Fruit fly (Drosophila melanogaster): ENCODE data around the gene CG17803.

The CG17803 gene

DNA sequence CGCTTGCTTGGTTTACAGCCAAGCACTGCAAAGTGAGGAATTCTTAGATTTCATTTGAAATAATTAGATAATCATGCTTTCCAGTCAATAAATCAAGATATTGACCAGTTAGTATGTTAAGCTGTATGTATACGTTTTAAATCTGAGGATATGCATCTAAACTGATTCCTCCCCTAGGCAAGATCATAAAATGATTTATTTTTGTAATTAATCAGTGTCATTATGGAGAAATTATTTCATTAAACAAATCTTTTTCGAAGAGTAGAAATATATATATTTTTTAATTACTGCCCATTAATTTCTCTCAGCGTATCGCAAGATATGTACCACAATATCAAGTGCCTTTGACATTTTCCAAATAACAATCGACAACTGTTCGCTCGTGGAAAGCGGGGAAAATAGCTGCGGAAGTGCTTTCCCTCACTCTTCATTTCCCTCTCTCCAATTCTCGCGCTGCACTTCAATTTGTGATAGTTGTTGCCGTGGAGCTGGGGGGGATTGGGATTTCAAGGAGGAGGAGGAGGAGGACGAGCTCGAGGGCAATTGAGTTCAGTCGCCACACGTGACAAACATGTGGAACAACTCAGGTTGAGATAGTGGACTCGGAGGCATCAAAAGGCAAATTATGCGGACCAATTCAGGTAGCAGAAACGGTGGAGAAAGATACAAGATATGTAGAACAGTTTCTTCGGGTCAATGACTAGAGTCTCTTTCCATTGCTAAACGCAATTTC lies 13.0 kb upstream of the CG17803 start:
- TF ChIP-seq CrebA (GFP tag; optimal IDR thresholded peaks at IDR 0.05; ENCODE audit: borderline replicate concordance) (no peak), N (GFP tag; optimal IDR thresholded peaks at IDR 0.05) (no peak), GATAd (GFP tag; optimal IDR thresholded peaks at IDR 0.05) (no peak), Hr78 (GFP tag; optimal IDR thresholded peaks at IDR 0.05) (no peak), CG9705 (GFP tag; optimal IDR thresholded peaks at IDR 0.05) (no peak), OdsH (GFP tag; optimal IDR thresholded peaks at IDR 0.05) (no peak), Mio (GFP tag; optimal IDR thresholded peaks at IDR 0.05) (no peak), br (GFP tag; optimal IDR thresholded peaks at IDR 0.05) (no peak), fru (GFP tag; optimal IDR thresholded peaks at IDR 0.05) (no peak), jim (GFP tag; optimal IDR thresholded peaks at IDR 0.05) (no peak), HLH106 (tag; optimal IDR thresholded peaks at IDR 0.05) (no peak), foxo (GFP tag; optimal IDR thresholded peaks at IDR 0.05) (no peak), Sp1 (GFP tag; optimal IDR thresholded peaks at IDR 0.05) (no peak), Rel (GFP tag; optimal IDR thresholded peaks at IDR 0.05) (no peak), Rel (tag; optimal IDR thresholded peaks at IDR 0.05) (no peak), sage (GFP tag; optimal IDR thresholded peaks at IDR 0.05) (no peak)

- TF ChIP-seq h (GFP tag; optimal IDR thresholded peaks at IDR 0.05), result no peak
- TF ChIP-seq dmrt93B (GFP tag; optimal IDR thresholded peaks at IDR 0.05), result no peak
- no peak for TF ChIP-seq sv (GFP tag; optimal IDR thresholded peaks at IDR 0.05)
- TF ChIP-seq usp (GFP tag; optimal IDR thresholded peaks at IDR 0.05), result no peak
- TF ChIP-seq Rel (GFP tag; optimal IDR thresholded peaks at IDR 0.05), result no peak
- no peak for TF ChIP-seq Rel (tag; optimal IDR thresholded peaks at IDR 0.05)
- TF ChIP-seq Myc (optimal IDR thresholded peaks at IDR 0.05), result no peak
- no peak for TF ChIP-seq woc (GFP tag; optimal IDR thresholded peaks at IDR 0.05)
- no peak for TF ChIP-seq brk (GFP tag; optimal IDR thresholded peaks at IDR 0.05)
- no peak for TF ChIP-seq ey (GFP tag; optimal IDR thresholded peaks at IDR 0.05)
- TF ChIP-seq dl (GFP tag; optimal IDR thresholded peaks at IDR 0.05; ENCODE audit: insufficient read depth in 1 of 2, partially characterized antibody in 2 of 2), result no peak
- TF ChIP-seq sage (GFP tag; optimal IDR thresholded peaks at IDR 0.05), result no peak
- TF ChIP-seq HLH106 (tag; optimal IDR thresholded peaks at IDR 0.05), result no peak
- TF ChIP-seq rgr (GFP tag; optimal IDR thresholded peaks at IDR 0.05), result no peak
- no peak for TF ChIP-seq Jra (GFP tag; optimal IDR thresholded peaks at IDR 0.05)
- no peak for TF ChIP-seq jim (GFP tag; optimal IDR thresholded peaks at IDR 0.05)
Observed at dm6 chr3R:17812477-17812876, 11.2 kb upstream of the CG17803 start.

DNA sequence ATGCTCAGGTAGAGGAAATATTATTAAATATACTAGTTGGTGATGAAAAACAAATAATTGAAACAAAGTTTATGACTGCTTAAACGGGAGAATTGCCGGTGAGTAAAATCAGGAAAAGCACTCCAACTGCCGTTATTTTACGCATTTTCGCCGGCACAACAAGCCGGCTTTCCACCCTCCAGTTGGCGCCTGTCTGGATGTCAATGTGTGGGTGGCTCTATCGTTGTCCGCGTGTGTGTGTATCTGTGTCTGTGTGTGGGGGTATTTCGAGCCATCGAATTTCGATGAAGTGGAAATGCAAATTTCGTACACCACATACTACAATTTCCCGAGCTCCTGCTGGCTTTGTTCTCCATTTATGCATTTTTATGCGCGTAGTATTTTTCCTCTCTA lies 10.4 kb upstream of the CG17803 start:
- TF ChIP-seq Hnf4 (GFP tag; optimal IDR thresholded peaks at IDR 0.05) (no peak), Sp1 (GFP tag; optimal IDR thresholded peaks at IDR 0.05) (no peak), tai (GFP tag; optimal IDR thresholded peaks at IDR 0.05) (no peak), GATAd (GFP tag; optimal IDR thresholded peaks at IDR 0.05) (no peak), CrebA (GFP tag; optimal IDR thresholded peaks at IDR 0.05; ENCODE audit: borderline replicate concordance) (no peak), pan (optimal IDR thresholded peaks at IDR 0.05) (no peak), CG9705 (GFP tag; optimal IDR thresholded peaks at IDR 0.05) (no peak), N (GFP tag; optimal IDR thresholded peaks at IDR 0.05) (no peak), Dfd (GFP tag; optimal IDR thresholded peaks at IDR 0.05) (no peak), Vsx2 (GFP tag; optimal IDR thresholded peaks at IDR 0.05; ENCODE audit: partially characterized antibody) (no peak), usp (GFP tag; optimal IDR thresholded peaks at IDR 0.05) (no peak), Mio (GFP tag; optimal IDR thresholded peaks at IDR 0.05) (no peak), dl (GFP tag; optimal IDR thresholded peaks at IDR 0.05; ENCODE audit: insufficient read depth in 1 of 2, partially characterized antibody in 2 of 2) (no peak), brk (GFP tag; optimal IDR thresholded peaks at IDR 0.05) (no peak), OdsH (GFP tag; optimal IDR thresholded peaks at IDR 0.05) (no peak)

dm6 chr3R:17810951-17811706 lies 9.8 kb upstream of the CG17803 start, which contains the start of the genes Alg1 and tinc:
Gene Alg1, minus strand, starts transcription at chr3R:17811134.
Gene tinc, plus strand, starts transcription at chr3R:17811541.
- TF ChIP-seq Myc (optimal IDR thresholded peaks at IDR 0.05) (peak; percentile 41), dmrt93B (GFP tag; optimal IDR thresholded peaks at IDR 0.05) (no peak), CrebA (GFP tag; optimal IDR thresholded peaks at IDR 0.05; ENCODE audit: borderline replicate concordance) (no peak), Abd-B (GFP tag; optimal IDR thresholded peaks at IDR 0.05) (no peak), rgr (GFP tag; optimal IDR thresholded peaks at IDR 0.05) (peak; percentile 60), Mio (GFP tag; optimal IDR thresholded peaks at IDR 0.05) (no peak), CG9705 (GFP tag; optimal IDR thresholded peaks at IDR 0.05) (peak; percentile 19), HLH106 (tag; optimal IDR thresholded peaks at IDR 0.05) (peak; percentile 82), br (GFP tag; optimal IDR thresholded peaks at IDR 0.05) (no peak), lola (GFP tag; optimal IDR thresholded peaks at IDR 0.05) (no peak), dsf (GFP tag; optimal IDR thresholded peaks at IDR 0.05; ENCODE audit: borderline replicate concordance) (peak; percentile 21), Dif (GFP tag; optimal IDR thresholded peaks at IDR 0.05; ENCODE audit: partially characterized antibody) (no peak), psq (GFP tag; optimal IDR thresholded peaks at IDR 0.05) (peak; percentile 48), sv (GFP tag; optimal IDR thresholded peaks at IDR 0.05) (peak; percentile 58), Dfd (GFP tag; optimal IDR thresholded peaks at IDR 0.05) (no peak), fru (GFP tag; optimal IDR thresholded peaks at IDR 0.05) (peak; percentile 13), Rel (GFP tag; optimal IDR thresholded peaks at IDR 0.05) (no peak), Rel (tag; optimal IDR thresholded peaks at IDR 0.05) (peak; percentile 37), Hnf4 (GFP tag; optimal IDR thresholded peaks at IDR 0.05) (no peak), dl (GFP tag; optimal IDR thresholded peaks at IDR 0.05; ENCODE audit: insufficient read depth in 1 of 2, partially characterized antibody in 2 of 2) (no peak), usp (GFP tag; optimal IDR thresholded peaks at IDR 0.05) (no peak), woc (GFP tag; optimal IDR thresholded peaks at IDR 0.05) (no peak), OdsH (GFP tag; optimal IDR thresholded peaks at IDR 0.05) (peak; percentile 64), brk (GFP tag; optimal IDR thresholded peaks at IDR 0.05) (no peak), Jra (GFP tag; optimal IDR thresholded peaks at IDR 0.05) (peak; percentile 37), Hr78 (GFP tag; optimal IDR thresholded peaks at IDR 0.05) (no peak), Sp1 (GFP tag; optimal IDR thresholded peaks at IDR 0.05) (peak; percentile 74), pan (optimal IDR thresholded peaks at IDR 0.05) (no peak), ey (GFP tag; optimal IDR thresholded peaks at IDR 0.05) (peak; percentile 53), foxo (GFP tag; optimal IDR thresholded peaks at IDR 0.05) (peak in 1 of 2 experiments; percentile 78)

Data from whole organism, wandering third instar larva.